Fruit fly (Drosophila melanogaster): Measurements from ENCODE around the gene Marf.
A peak's percentile ranks its signal among the peaks of the same experiment; 100 is the strongest.

The Marf gene

dm6 chrX:6339970-6340548, 25.7 kb upstream of the Marf start (continued):
- TF ChIP-seq Kr (GFP tag; optimal IDR thresholded peaks at IDR 0.05) (no peak), NC2β (GFP tag; optimal IDR thresholded peaks at IDR 0.05) (peak; percentile 16), HLH3B (GFP tag; IDR thresholded peaks at IDR 0.05) (peak; percentile 60; the same call in 1 of the 2 replicates), CG3065 (GFP tag; optimal IDR thresholded peaks at IDR 0.05) (no peak), usp (GFP tag; optimal IDR thresholded peaks at IDR 0.05) (no peak), CG16863 (GFP tag; optimal IDR thresholded peaks at IDR 0.05) (no peak), CG9437 (GFP tag; optimal IDR thresholded peaks at IDR 0.05) (no peak), CG15011 (GFP tag; optimal IDR thresholded peaks at IDR 0.05) (no peak), CG1647 (GFP tag; optimal IDR thresholded peaks at IDR 0.05) (peak; percentile 34), CG8478 (optimal IDR thresholded peaks at IDR 0.05) (no peak), ttk (GFP tag; IDR thresholded peaks at IDR 0.05) (peak; percentile 58; the same call in 1 of the 2 replicates), esg (GFP tag; conservative IDR thresholded peaks at IDR 0.05) (peak; percentile 56), Tbp (GFP tag; optimal IDR thresholded peaks at IDR 0.05) (no peak), CG15269 (tag; optimal IDR thresholded peaks at IDR 0.05) (peak; percentile 59), exex (tag; optimal IDR thresholded peaks at IDR 0.05) (peak; percentile 24), CG13624 (GFP tag; optimal IDR thresholded peaks at IDR 0.05) (peak; percentile 22), CG32767 (GFP tag; IDR thresholded peaks at IDR 0.05) (peak; percentile 66; the same call in 1 of the 2 replicates), crp (GFP tag; optimal IDR thresholded peaks at IDR 0.05) (no peak), Ets65A (GFP tag) (peak; percentile 77), bcd (GFP tag; optimal IDR thresholded peaks at IDR 0.05) (peak; percentile 42), H2.0 (GFP tag; IDR thresholded peaks at IDR 0.05) (peak; percentile 59), CG6272 (GFP tag; IDR thresholded peaks at IDR 0.05) (no peak), CG9609 (GFP tag; optimal IDR thresholded peaks at IDR 0.05) (no peak), tup (GFP tag; optimal IDR thresholded peaks at IDR 0.05) (no peak), ATbp (GFP tag; optimal IDR thresholded peaks at IDR 0.05) (peak; percentile 65), Ravus (GFP tag; IDR thresholded peaks at IDR 0.05) (no peak; the same call in 1 of the 2 replicates), Eip74EF (GFP tag; optimal IDR thresholded peaks at IDR 0.05) (peak in 1 of 2 experiments; percentile 39), nom (GFP tag; optimal IDR thresholded peaks at IDR 0.05) (no peak), CG2202 (tag; optimal IDR thresholded peaks at IDR 0.05) (no peak), CG15514 (GFP tag; optimal IDR thresholded peaks at IDR 0.05) (peak; percentile 9), NC2α (GFP tag; optimal IDR thresholded peaks at IDR 0.05) (no peak), Myb (GFP tag; optimal IDR thresholded peaks at IDR 0.05) (no peak), Camta (GFP tag; optimal IDR thresholded peaks at IDR 0.05) (peak; percentile 37), fu2 (GFP tag; optimal IDR thresholded peaks at IDR 0.05) (no peak)

dm6 chrX:6340593-6341068, 25.1 kb upstream of the Marf start:
- peak; percentile 25 for TF ChIP-seq CG13624 (GFP tag; optimal IDR thresholded peaks at IDR 0.05)
- peak; percentile 37 for TF ChIP-seq CG16863 (GFP tag; optimal IDR thresholded peaks at IDR 0.05)
- peak; percentile 87 for TF ChIP-seq CoRest (tag; optimal IDR thresholded peaks at IDR 0.05)
- TF ChIP-seq CG14014 (GFP tag; IDR thresholded peaks at IDR 0.05): peak; percentile 31; the same call in 1 of the 2 replicates
- no peak for TF ChIP-seq CG7271 (tag; optimal IDR thresholded peaks at IDR 0.05)
- no peak for TF ChIP-seq TFAM (GFP tag; optimal IDR thresholded peaks at IDR 0.05)
- TF ChIP-seq CG3838 (GFP tag; optimal IDR thresholded peaks at IDR 0.05): no peak
- TF ChIP-seq fd102C (GFP tag; optimal IDR thresholded peaks at IDR 0.05): no peak
- TF ChIP-seq slou (GFP tag; optimal IDR thresholded peaks at IDR 0.05): no peak
- TF ChIP-seq CG2120 (GFP tag; optimal IDR thresholded peaks at IDR 0.05): peak; percentile 66
- peak; percentile 71 for TF ChIP-seq caup (GFP tag; optimal IDR thresholded peaks at IDR 0.05; ENCODE audit: severe bottlenecking)
- TF ChIP-seq Ets97D (GFP tag; optimal IDR thresholded peaks at IDR 0.05): no peak
- TF ChIP-seq CG34422 (GFP tag; IDR thresholded peaks at IDR 0.05): no peak
- peak; percentile 44 for TF ChIP-seq CG13894 (tag; optimal IDR thresholded peaks at IDR 0.05)
- peak; percentile 66 for TF ChIP-seq CG9932 (GFP tag; IDR thresholded peaks at IDR 0.05)
- TF ChIP-seq CG3995 (GFP tag; optimal IDR thresholded peaks at IDR 0.05): peak; percentile 29
- peak; percentile 61 for TF ChIP-seq run (tag; optimal IDR thresholded peaks at IDR 0.05)
- TF ChIP-seq sd (tag; optimal IDR thresholded peaks at IDR 0.05): no peak
- TF ChIP-seq zfh1 (GFP tag; IDR thresholded peaks at IDR 0.05): 0 out of 3 replicates have a peak, but pooled peaks have one; percentile 38
- TF ChIP-seq Asciz (GFP tag; optimal IDR thresholded peaks at IDR 0.05): peak; percentile 70

Measured in whole organism, embryonic.